Fruit fly (Drosophila melanogaster) whole organism, embryonic: ENCODE measurements around the gene CG9662.

Experiments used
- CG10147 ChIP-seq: fragments of 200-800 bp; sonication (Bioruptor generic); optimal IDR thresholded peaks from 2 replicates; lab custom pipeline; 2019; ENCODE audit warnings: missing biosample characterization, mild to moderate bottlenecking, missing genetic modification characterization, moderate library complexity
- CG10209 ChIP-seq: fragments of 200-800 bp; sonication (Bioruptor generic); optimal IDR thresholded peaks from 3 replicates; lab custom pipeline; 2017; ENCODE audit warnings: missing biosample characterization, mild to moderate bottlenecking, missing genetic modification characterization, missing genetic modification reagents
- CG10543 ChIP-seq: fragments of 200-800 bp; sonication (Bioruptor generic); optimal IDR thresholded peaks from 3 replicates; lab custom pipeline; 2017; ENCODE audit warnings: missing biosample characterization, mild to moderate bottlenecking, missing genetic modification characterization, moderate library complexity
- CG11695 ChIP-seq: fragments of 200-800 bp; sonication (Bioruptor generic); IDR thresholded peaks from 3 replicates; pipeline ENCODE4 v1.3.6; 2022; ENCODE audit warnings: missing biosample characterization, missing genetic modification characterization
- CG11723 ChIP-seq: fragments of 200-800 bp; sonication (Bioruptor generic); optimal IDR thresholded peaks from 2 replicates; lab custom pipeline; 2017; ENCODE audit warnings: missing biosample characterization, mild to moderate bottlenecking, missing genetic modification characterization
- CG12744 ChIP-seq: fragments of 200-800 bp; sonication (Bioruptor generic); optimal IDR thresholded peaks from 2 replicates; lab custom pipeline; 2016; ENCODE audit warnings: missing biosample characterization, missing genetic modification characterization
- CG13123 ChIP-seq: fragments of 200-800 bp; sonication (Bioruptor generic); optimal IDR thresholded peaks from 2 replicates; lab custom pipeline; 2016; ENCODE audit warnings: missing biosample characterization, missing genetic modification characterization
- CG1529 ChIP-seq: fragments of 200-800 bp; sonication (Bioruptor generic); optimal IDR thresholded peaks from 3 replicates; lab custom pipeline; 2018; ENCODE audit warnings: missing biosample characterization, missing genetic modification characterization
- CG16779 ChIP-seq: fragments of 200-800 bp; sonication (Bioruptor generic); IDR thresholded peaks from 2 replicates; pipeline ENCODE4 v1.3.6; 2022; ENCODE audit warnings: missing biosample characterization, missing genetic modification characterization
- CG16863 ChIP-seq: fragments of 200-800 bp; sonication (Bioruptor generic); optimal IDR thresholded peaks from 3 replicates; lab custom pipeline; 2016; ENCODE audit warnings: missing biosample characterization, missing genetic modification characterization
- CG17359 ChIP-seq: fragments of 200-800 bp; sonication (Bioruptor generic); optimal IDR thresholded peaks from 3 replicates; lab custom pipeline; 2018; ENCODE audit warnings: missing biosample characterization, mild to moderate bottlenecking, missing genetic modification characterization, moderate library complexity
- CG17802 ChIP-seq: fragments of 200-800 bp; sonication (Bioruptor generic); optimal IDR thresholded peaks from 2 replicates; lab custom pipeline; 2018; ENCODE audit warnings: missing biosample characterization, mild to moderate bottlenecking, missing genetic modification characterization, moderate library complexity
- CG1792 ChIP-seq: fragments of 200-800 bp; sonication (Bioruptor generic); optimal IDR thresholded peaks from 2 replicates; lab custom pipeline; 2016; ENCODE audit warnings: missing biosample characterization, missing genetic modification characterization
- CG2116 ChIP-seq: fragments of 200-800 bp; sonication (Bioruptor generic); optimal IDR thresholded peaks from 3 replicates; lab custom pipeline; 2018; ENCODE audit warnings: missing biosample characterization, mild to moderate bottlenecking, missing genetic modification characterization
- CG30020 ChIP-seq: fragments of 200-800 bp; optimal IDR thresholded peaks from 2 replicates; lab custom pipeline; 2019; ENCODE audit warnings: missing biosample characterization, mild to moderate bottlenecking, missing genetic modification characterization, moderate library complexity
- CG3163 ChIP-seq: fragments of 200-800 bp; sonication (Bioruptor generic); optimal IDR thresholded peaks from 3 replicates; lab custom pipeline; 2016; ENCODE audit warnings: missing biosample characterization, missing genetic modification characterization
- CG4424 ChIP-seq: fragments of 200-800 bp; sonication (Bioruptor generic); optimal IDR thresholded peaks from 3 replicates; lab custom pipeline; 2016; ENCODE audit warnings: missing biosample characterization, missing genetic modification characterization
- CG5180 ChIP-seq: fragments of 200-800 bp; sonication (Bioruptor generic); optimal IDR thresholded peaks from 3 replicates; lab custom pipeline; 2017; ENCODE audit warnings: missing biosample characterization, missing genetic modification characterization, mild to moderate bottlenecking, moderate library complexity, missing genetic modification reagents
- CG6689 ChIP-seq: fragments of 200-800 bp; sonication (Bioruptor generic); IDR thresholded peaks from 2 replicates; pipeline ENCODE4 v1.3.6; 2022; ENCODE audit warnings: missing biosample characterization, missing genetic modification characterization
- CG7372 ChIP-seq: fragments of 200-800 bp; sonication (Bioruptor generic); IDR thresholded peaks from 2 replicates; pipeline ENCODE4 v1.3.6; 2022; ENCODE audit warnings: missing biosample characterization, missing genetic modification characterization
- CG7745 ChIP-seq: fragments of 200-800 bp; sonication (Bioruptor generic); optimal IDR thresholded peaks from 2 replicates; lab custom pipeline; 2018; ENCODE audit warnings: missing biosample characterization, mild to moderate bottlenecking, missing genetic modification characterization, moderate library complexity
- CG8388 ChIP-seq: fragments of 200-800 bp; sonication (Bioruptor generic); optimal IDR thresholded peaks from 2 replicates; lab custom pipeline; 2019; ENCODE audit warnings: missing biosample characterization, mild to moderate bottlenecking, missing genetic modification characterization, moderate library complexity
- CG9609 ChIP-seq: fragments of 200-800 bp; sonication (Bioruptor generic); optimal IDR thresholded peaks from 3 replicates; lab custom pipeline; 2016; ENCODE audit warnings: missing biosample characterization, missing genetic modification characterization
- CG9727 ChIP-seq: fragments of 200-800 bp; sonication (Bioruptor generic); optimal IDR thresholded peaks from 3 replicates; lab custom pipeline; 2017; ENCODE audit warnings: missing biosample characterization, mild to moderate bottlenecking, missing genetic modification characterization
- D19A ChIP-seq: fragments of 200-800 bp; optimal IDR thresholded peaks from 3 replicates; lab custom pipeline; 2019; ENCODE audit warnings: missing biosample characterization, mild to moderate bottlenecking, missing genetic modification characterization, moderate library complexity
- Deaf1 ChIP-seq: fragments of 200-800 bp; optimal IDR thresholded peaks from 3 replicates; lab custom pipeline; 2019; ENCODE audit warnings: missing biosample characterization, mild to moderate bottlenecking, missing genetic modification characterization, moderate library complexity
- Dll ChIP-seq: fragments of 200-800 bp; sonication (Bioruptor generic); IDR thresholded peaks from 4 replicates; pipeline ENCODE4 v1.3.6; 2022; ENCODE audit warnings: missing biosample characterization, missing genetic modification characterization; ENCODE audit not compliant: partially characterized antibody
- Gug ChIP-seq: fragments of 200-800 bp; sonication (Bioruptor generic); IDR thresholded peaks from 4 replicates; pipeline ENCODE4 v1.3.6; 2022; ENCODE audit warnings: missing biosample characterization, missing genetic modification characterization
- Hr39 ChIP-seq: fragments of >200 bp; optimal IDR thresholded peaks from 2 replicates; lab custom pipeline; 2017
- Jarid2 ChIP-seq: fragments of 200-800 bp; sonication (Bioruptor generic); optimal IDR thresholded peaks from 3 replicates; lab custom pipeline; 2017; ENCODE audit warnings: mild to moderate bottlenecking, missing biosample characterization, missing genetic modification reagents, missing genetic modification characterization
- NK7.1 ChIP-seq: fragments of 200-800 bp; sonication (Bioruptor generic); optimal IDR thresholded peaks from 3 replicates; lab custom pipeline; 2016; ENCODE audit warnings: missing biosample characterization, missing genetic modification characterization
- Rx ChIP-seq: fragments of 200-800 bp; sonication (Bioruptor generic); IDR thresholded peaks from 2 replicates; pipeline ENCODE4 v1.3.6; 2022; ENCODE audit warnings: missing biosample characterization, missing genetic modification characterization
- Sry-δ ChIP-seq: fragments of 200-800 bp; sonication (Bioruptor generic); optimal IDR thresholded peaks from 2 replicates; lab custom pipeline; 2016; ENCODE audit warnings: missing biosample characterization, missing genetic modification characterization
- amos ChIP-seq: fragments of 200-800 bp; sonication (Bioruptor generic); IDR thresholded peaks from 2 replicates; pipeline ENCODE4 v1.3.6; 2022; ENCODE audit warnings: missing biosample characterization, missing genetic modification characterization; ENCODE audit not compliant: partially characterized antibody
- ap ChIP-seq: fragments of 200-800 bp; sonication (Bioruptor generic); IDR thresholded peaks from 2 replicates; pipeline ENCODE4 v1.3.6; 2022; ENCODE audit warnings: missing biosample characterization, missing genetic modification characterization
- bsh ChIP-seq, 2 experiments: fragments of 200-800 bp; sonication (Bioruptor generic); optimal IDR thresholded peaks; 2 replicates each; lab custom pipeline; 2017 to 2018; ENCODE audit warnings: mild to moderate bottlenecking in 2 of 2, missing biosample characterization in 2 of 2, missing genetic modification characterization in 2 of 2, moderate library complexity in 1 of 2
- cato ChIP-seq: fragments of 200-800 bp; sonication (Bioruptor generic); optimal IDR thresholded peaks from 2 replicates; lab custom pipeline; 2016; ENCODE audit warnings: missing biosample characterization, missing genetic modification characterization, borderline replicate concordance
- chm ChIP-seq: fragments of 200-800 bp; sonication (Bioruptor generic); IDR thresholded peaks from 2 replicates; pipeline ENCODE4 v1.3.6; 2022; ENCODE audit warnings: missing biosample characterization, missing genetic modification characterization
- crol ChIP-seq: fragments of 200-800 bp; sonication (Bioruptor generic); IDR thresholded peaks from 2 replicates; pipeline ENCODE4 v1.3.6; 2022; ENCODE audit warnings: missing biosample characterization, missing genetic modification characterization
- ems ChIP-seq: fragments of 200-800 bp; sonication (Bioruptor generic); optimal IDR thresholded peaks from 3 replicates; lab custom pipeline; 2016; ENCODE audit warnings: missing biosample characterization, missing genetic modification characterization
- fd102C ChIP-seq: fragments of 200-800 bp; sonication (Bioruptor generic); optimal IDR thresholded peaks from 2 replicates; lab custom pipeline; 2018; ENCODE audit warnings: missing biosample characterization, mild to moderate bottlenecking, missing genetic modification characterization, moderate library complexity
- h ChIP-seq: fragments of >200 bp; optimal IDR thresholded peaks from 2 replicates; lab custom pipeline; 2017
- ham ChIP-seq: fragments of 200-800 bp; sonication (Bioruptor generic); IDR thresholded peaks from 2 replicates; pipeline ENCODE4 v1.3.6; 2022; ENCODE audit warnings: missing biosample characterization, missing genetic modification characterization
- maf-S ChIP-seq: fragments of 200-800 bp; sonication (Bioruptor generic); optimal IDR thresholded peaks from 2 replicates; lab custom pipeline; 2016; ENCODE audit warnings: missing biosample characterization, missing genetic modification characterization
- nom ChIP-seq: fragments of 200-800 bp; sonication (Bioruptor generic); optimal IDR thresholded peaks from 2 replicates; lab custom pipeline; 2017; ENCODE audit warnings: missing biosample characterization, missing genetic modification characterization, mild to moderate bottlenecking, moderate library complexity, missing genetic modification reagents
- pfk ChIP-seq: fragments of 200-800 bp; sonication (Bioruptor generic); optimal IDR thresholded peaks from 2 replicates; lab custom pipeline; 2018; ENCODE audit warnings: missing biosample characterization, mild to moderate bottlenecking, missing genetic modification characterization, moderate library complexity
- pum ChIP-seq: fragments of 200-800 bp; sonication (Bioruptor generic); optimal IDR thresholded peaks from 2 replicates; lab custom pipeline; 2016; ENCODE audit warnings: missing biosample characterization, missing genetic modification characterization
- slou ChIP-seq: fragments of 200-800 bp; sonication (Bioruptor generic); optimal IDR thresholded peaks from 3 replicates; lab custom pipeline; 2016; ENCODE audit warnings: missing biosample characterization, missing genetic modification characterization
- sna ChIP-seq: fragments of 200-800 bp; sonication (Bioruptor generic); IDR thresholded peaks from 2 replicates; pipeline ENCODE4 v1.3.6; 2022; ENCODE audit warnings: missing biosample characterization, missing genetic modification characterization; ENCODE audit not compliant: partially characterized antibody
- sob ChIP-seq: fragments of 200-800 bp; sonication (Bioruptor generic); IDR thresholded peaks from 2 replicates; pipeline ENCODE4 v1.3.6; 2022; ENCODE audit warnings: missing biosample characterization, missing genetic modification characterization
- stwl ChIP-seq: fragments of 200-800 bp; sonication (Bioruptor generic); optimal IDR thresholded peaks from 3 replicates; lab custom pipeline; 2018; ENCODE audit warnings: missing biosample characterization, mild to moderate bottlenecking, missing genetic modification characterization, moderate library complexity
- tgo ChIP-seq: fragments of 200-800 bp; sonication (Bioruptor generic); IDR thresholded peaks from 3 replicates; pipeline ENCODE4 v1.3.6; 2022; ENCODE audit warnings: missing biosample characterization, missing genetic modification characterization

CG9662 gene

DNA sequence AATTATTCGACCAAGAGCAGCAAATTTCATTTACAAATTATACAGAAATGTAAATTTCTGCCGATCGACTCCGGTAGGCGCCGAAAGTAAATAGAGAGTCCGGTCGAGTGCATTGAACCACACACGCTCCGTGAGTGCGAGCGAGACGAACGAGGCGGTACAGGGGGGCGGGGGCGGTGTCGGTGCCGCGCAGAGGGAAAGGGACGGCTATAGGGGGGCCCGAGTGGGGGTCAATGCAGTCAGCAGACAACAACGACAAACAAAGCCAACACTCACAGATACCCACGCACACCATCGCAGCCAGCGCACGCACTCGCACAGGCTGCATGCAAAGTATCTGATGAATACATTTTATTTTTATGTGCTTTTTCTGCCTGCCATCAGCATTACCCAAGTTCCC, 37.1 kb downstream of the CG9662 start (continued):
- TF ChIP-seq pfk (GFP tag; lab: Kevin White, UChicago) (no peak), fd102C (GFP tag; lab: Kevin White, UChicago) (no peak), CG9609 (no peak), tgo (GFP tag; lab: Robert Waterston, UW) (0 out of 3 replicates have a peak, but pooled peaks have one; percentile 22), CG16863 (GFP tag; lab: Kevin White, UChicago) (no peak), CG11723 (no peak), amos (GFP tag; lab: Robert Waterston, UW) (no peak), CG9727 (no peak), cato (GFP tag; lab: Kevin White, UChicago) (no peak), CG4424 (GFP tag; lab: Kevin White, UChicago) (no peak), CG1529 (GFP tag; lab: Kevin White, UChicago) (no peak), sob (GFP tag; lab: Robert Waterston, UW) (0 out of 2 replicates have a peak, but pooled peaks have one; percentile 40), CG16779 (GFP tag; lab: Robert Waterston, UW) (no peak), Jarid2 (GFP tag; lab: Kevin White, UChicago) (no peak), CG6689 (GFP tag; lab: Robert Waterston, UW) (no peak), ap (GFP tag; lab: Robert Waterston, UW) (no peak), CG30020 (no peak), pum (no peak), sna (no peak), ems (no peak), Rx (no peak), maf-S (GFP tag; lab: Kevin White, UChicago) (no peak), Hr39 (lab: Kevin White, UChicago) (no peak), chm (GFP tag; lab: Robert Waterston, UW) (no peak), stwl (no peak), CG17802 (tag; lab: Kevin White, UChicago) (no peak), CG5180 (GFP tag; lab: Kevin White, UChicago) (no peak), CG2116 (no peak), nom (GFP tag; lab: Kevin White, UChicago) (peak; percentile 31), h (lab: Kevin White, UChicago) (no peak), CG10209 (GFP tag; lab: Kevin White, UChicago) (no peak), Dll (GFP tag; lab: Robert Waterston, UW) (no peak), Sry-δ (GFP tag; lab: Kevin White, UChicago) (no peak), CG17359 (tag; lab: Kevin White, UChicago) (no peak), CG3163 (GFP tag; lab: Kevin White, UChicago) (no peak), CG8388 (no peak), CG12744 (GFP tag; lab: Kevin White, UChicago) (no peak), slou (GFP tag; lab: Kevin White, UChicago) (no peak), crol (GFP tag; lab: Robert Waterston, UW) (peak; percentile 97), Deaf1 (tag; lab: Kevin White, UChicago) (peak; percentile 31), bsh (GFP tag; optimal IDR thresholded peaks at IDR 0.05; lab: Kevin White, UChicago) (no peak), CG11695 (GFP tag; lab: Robert Waterston, UW) (no peak), ham (GFP tag; lab: Robert Waterston, UW) (no peak), CG10543 (GFP tag; lab: Kevin White, UChicago) (peak; percentile 16), CG7372 (no peak), NK7.1 (GFP tag; lab: Kevin White, UChicago) (no peak), CG13123 (no peak), D19A (tag; lab: Kevin White, UChicago) (no peak), CG1792 (no peak), CG7745 (tag; lab: Kevin White, UChicago) (peak; percentile 6), CG10147 (GFP tag; lab: Kevin White, UChicago) (no peak), Gug (no peak)
